Fruit fly (Drosophila melanogaster): ENCODE data around the gene tomboy20.
A peak's percentile ranks its signal among the peaks of the same experiment; 100 is the strongest.

DNA sequence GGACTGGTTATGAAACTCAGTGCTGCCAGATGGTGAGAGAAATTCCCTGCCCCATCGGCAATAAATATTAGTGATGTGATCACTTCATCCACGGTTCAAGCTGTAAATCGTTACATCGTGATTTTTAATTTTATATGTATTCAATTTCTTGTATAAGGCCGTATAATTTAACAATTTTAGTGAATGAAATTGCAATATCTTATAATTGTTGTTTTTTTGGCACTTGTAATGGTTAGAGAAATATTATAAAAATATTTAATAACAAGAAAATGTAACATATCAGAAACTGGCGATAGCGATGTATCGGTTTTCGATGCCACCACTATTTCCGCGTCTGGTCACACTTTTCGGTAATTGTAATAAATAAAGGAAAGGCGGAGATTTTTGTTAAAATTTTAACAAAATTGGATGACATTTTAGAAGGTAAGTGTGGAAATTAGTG, 48.3 kb upstream of the tomboy20 start, which contains the start of the genes mRpL37 and Rbp1:
- no peak for TF ChIP-seq Vsx2 (GFP tag; optimal IDR thresholded peaks at IDR 0.05; ENCODE audit: partially characterized antibody)
- TF ChIP-seq pan (optimal IDR thresholded peaks at IDR 0.05), result no peak
- TF ChIP-seq fru (GFP tag; optimal IDR thresholded peaks at IDR 0.05), result no peak
- TF ChIP-seq rgr (GFP tag; optimal IDR thresholded peaks at IDR 0.05), result peak; percentile 77
- no peak for TF ChIP-seq Hr78 (GFP tag; optimal IDR thresholded peaks at IDR 0.05)
- no peak for TF ChIP-seq lola (GFP tag; optimal IDR thresholded peaks at IDR 0.05)
- TF ChIP-seq dmrt93B (GFP tag; optimal IDR thresholded peaks at IDR 0.05), result peak; percentile 82
- TF ChIP-seq OdsH (GFP tag; optimal IDR thresholded peaks at IDR 0.05), result peak; percentile 67
- no peak for TF ChIP-seq CrebA (GFP tag; optimal IDR thresholded peaks at IDR 0.05; ENCODE audit: borderline replicate concordance)

All from whole organism, wandering third instar larva.